Worm (Caenorhabditis elegans): ENCODE results near the gene rps-0.
A peak's percentile ranks its signal among the peaks of the same experiment; 100 is the strongest.

The rps-0 gene

ce11 chrIII:4802707-4803106 lies 48.9 kb upstream of the rps-0 start, which contains the start of gene metl-5:
metl-5 (plus strand) TSS chrIII:4803007.
- TF ChIP-seq nhr-77 (tag; optimal IDR thresholded peaks at IDR 0.05) (no peak), nhr-23 (tag; optimal IDR thresholded peaks at IDR 0.05) (no peak), ceh-16 (tag; optimal IDR thresholded peaks at IDR 0.05) (no peak), jun-1 (tag; optimal IDR thresholded peaks at IDR 0.05) (no peak), snpc-4 (tag; optimal IDR thresholded peaks at IDR 0.05) (no peak), hmg-11 (tag; optimal IDR thresholded peaks at IDR 0.05) (no peak), ama-1 (optimal IDR thresholded peaks at IDR 0.05) (no peak), fos-1 (tag; optimal IDR thresholded peaks at IDR 0.05) (no peak), nhr-43 (tag; optimal IDR thresholded peaks at IDR 0.05; ENCODE audit: poor library complexity, severe bottlenecking) (no peak), unc-39 (tag; optimal IDR thresholded peaks at IDR 0.05) (no peak), egl-27 (tag; optimal IDR thresholded peaks at IDR 0.05) (no peak)

DNA sequence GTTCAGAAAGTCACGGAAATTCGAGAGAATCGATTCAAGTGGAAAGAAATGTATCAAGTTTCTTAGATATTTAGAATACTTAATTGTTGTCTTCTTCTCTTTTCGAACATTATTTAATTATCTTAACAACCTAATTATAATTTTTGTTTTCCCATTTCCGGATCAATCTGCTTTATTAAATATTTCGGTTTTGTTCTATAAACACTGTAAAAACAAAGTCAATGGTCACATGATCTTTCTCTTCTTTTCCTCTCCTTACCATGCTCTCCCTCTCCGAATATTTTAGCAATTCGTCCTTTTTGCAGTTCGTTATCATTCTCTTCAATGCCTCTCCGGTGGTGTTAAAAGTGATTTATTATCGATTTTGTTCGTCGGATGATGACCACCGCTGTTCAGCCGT lies 42.7 kb upstream of the rps-0 start, which contains the start of gene tag-325:
Gene tag-325 (plus strand): TSS at position 301 of the 400 bp plus-strand sequence.
- TF ChIP-seq nhr-43 (tag; optimal IDR thresholded peaks at IDR 0.05; ENCODE audit: poor library complexity, severe bottlenecking) (no peak), elt-2 (tag; optimal IDR thresholded peaks at IDR 0.05) (peak; percentile 21), ztf-4 (tag; optimal IDR thresholded peaks at IDR 0.05) (no peak)

ce11 chrIII:4796039-4796438 lies 42.2 kb upstream of the rps-0 start:
- TF ChIP-seq skn-1 (tag; optimal IDR thresholded peaks at IDR 0.05) = peak; percentile 62
- TF ChIP-seq lsy-12 (tag; optimal IDR thresholded peaks at IDR 0.05) = peak; percentile 61
- TF ChIP-seq jun-1 (tag; optimal IDR thresholded peaks at IDR 0.05) = peak; percentile 96
- no peak for TF ChIP-seq eor-1 (tag; optimal IDR thresholded peaks at IDR 0.05)
- TF ChIP-seq ceh-9 (tag; optimal IDR thresholded peaks at IDR 0.05) = no peak
- no peak for TF ChIP-seq nhr-12 (tag; optimal IDR thresholded peaks at IDR 0.05)
- peak; percentile 59 for TF ChIP-seq ama-1 (optimal IDR thresholded peaks at IDR 0.05)
- no peak for TF ChIP-seq unc-39 (tag; optimal IDR thresholded peaks at IDR 0.05)
- peak; percentile 58 for TF ChIP-seq elt-2 (tag; optimal IDR thresholded peaks at IDR 0.05)
- TF ChIP-seq zag-1 (tag; optimal IDR thresholded peaks at IDR 0.05) = no peak
- peak; percentile 85 for TF ChIP-seq nfya-1 (tag; optimal IDR thresholded peaks at IDR 0.05; ENCODE audit: insufficient read depth)
- TF ChIP-seq aly-2 (tag; optimal IDR thresholded peaks at IDR 0.05) = no peak
- TF ChIP-seq ztf-11 (tag; optimal IDR thresholded peaks at IDR 0.05) = no peak
- TF ChIP-seq tbx-2 (tag; optimal IDR thresholded peaks at IDR 0.05) = no peak
- peak in 2 of 3 experiments; percentile 8 to 45 for TF ChIP-seq elt-3 (tag; optimal IDR thresholded peaks at IDR 0.05)
- TF ChIP-seq nhr-23 (tag; optimal IDR thresholded peaks at IDR 0.05) = peak; percentile 70
- TF ChIP-seq nhr-43 (tag; optimal IDR thresholded peaks at IDR 0.05; ENCODE audit: poor library complexity, severe bottlenecking) = peak; percentile 45
- TF ChIP-seq nhr-25 (tag; optimal IDR thresholded peaks at IDR 0.05) = peak; percentile 65
- TF ChIP-seq unc-62 (GFP tag; optimal IDR thresholded peaks at IDR 0.05) = no peak
- TF ChIP-seq mdl-1 (tag; optimal IDR thresholded peaks at IDR 0.05) = no peak
- no peak for TF ChIP-seq nhr-11 (tag; optimal IDR thresholded peaks at IDR 0.05)
- no peak for TF ChIP-seq nhr-237 (tag; optimal IDR thresholded peaks at IDR 0.05)
- TF ChIP-seq ceh-28 (tag; optimal IDR thresholded peaks at IDR 0.05) = peak; percentile 73
- TF ChIP-seq nhr-77 (tag; optimal IDR thresholded peaks at IDR 0.05) = peak; percentile 66
- no peak for TF ChIP-seq ceh-82 (tag; optimal IDR thresholded peaks at IDR 0.05)
- no peak for TF ChIP-seq egl-5 (tag; optimal IDR thresholded peaks at IDR 0.05)
- TF ChIP-seq sea-2 (GFP tag; optimal IDR thresholded peaks at IDR 0.05) = no peak
- TF ChIP-seq egl-27 (tag; optimal IDR thresholded peaks at IDR 0.05) = no peak
- TF ChIP-seq fkh-10 (GFP tag; optimal IDR thresholded peaks at IDR 0.05) = no peak
- TF ChIP-seq hmg-11 (tag; optimal IDR thresholded peaks at IDR 0.05) = peak; percentile 66
- no peak for TF ChIP-seq ceh-16 (tag; optimal IDR thresholded peaks at IDR 0.05)
- peak; percentile 82 for TF ChIP-seq snpc-4 (tag; optimal IDR thresholded peaks at IDR 0.05)
- TF ChIP-seq nhr-67 (tag; optimal IDR thresholded peaks at IDR 0.05) = no peak
- TF ChIP-seq lin-39 (tag; optimal IDR thresholded peaks at IDR 0.05) = peak; percentile 22
- TF ChIP-seq R02D3.7 (tag; optimal IDR thresholded peaks at IDR 0.05) = peak; percentile 42
- TF ChIP-seq nhr-76 (tag; optimal IDR thresholded peaks at IDR 0.05) = no peak
- no peak for TF ChIP-seq ZK546.5 (tag; optimal IDR thresholded peaks at IDR 0.05)
- peak; percentile 66 for TF ChIP-seq lin-15B (tag; optimal IDR thresholded peaks at IDR 0.05)
- TF ChIP-seq pqm-1 (tag; optimal IDR thresholded peaks at IDR 0.05) = peak; percentile 74
- TF ChIP-seq nhr-28 (tag; optimal IDR thresholded peaks at IDR 0.05) = no peak
- peak; percentile 90 for TF ChIP-seq pha-4 (tag; optimal IDR thresholded peaks at IDR 0.05)
- TF ChIP-seq daf-12 (tag; optimal IDR thresholded peaks at IDR 0.05) = no peak
- no peak for TF ChIP-seq ztf-4 (tag; optimal IDR thresholded peaks at IDR 0.05)
- no peak for TF ChIP-seq mml-1 (tag; optimal IDR thresholded peaks at IDR 0.05)
- no peak for TF ChIP-seq fkh-2 (tag; optimal IDR thresholded peaks at IDR 0.05)
- TF ChIP-seq fos-1 (tag; optimal IDR thresholded peaks at IDR 0.05) = peak; percentile 99
- TF ChIP-seq elt-1 (tag; optimal IDR thresholded peaks at IDR 0.05) = no peak
